Worm (Caenorhabditis elegans) whole organism, L2 larva: ENCODE data around the gene glrx-5.

Source experiments
- ama-1 ChIP-seq: fragments of 150-350 bp; optimal IDR thresholded peaks from 2 replicates; lab custom pipeline; 2018; ENCODE audit warnings: inconsistent platforms
- blmp-1 ChIP-seq: sonication (generic microtip); optimal IDR thresholded peaks from 2 replicates; lab custom pipeline; 2017; ENCODE audit warnings: missing genetic modification characterization, mild to moderate bottlenecking, missing compliant biosample characterization, antibody characterized with exemption, moderate library complexity; ENCODE audit not compliant: insufficient read depth
- egl-27 ChIP-seq: sonication (generic microtip); optimal IDR thresholded peaks from 3 replicates; lab custom pipeline; 2017; ENCODE audit warnings: missing biosample characterization, missing genetic modification reagents, missing genetic modification characterization
- elt-1 ChIP-seq: fragments of 150-350 bp; optimal IDR thresholded peaks from 2 replicates; lab custom pipeline; 2014; ENCODE audit warnings: missing biosample characterization, missing genetic modification characterization
- elt-3 ChIP-seq: sonication (generic microtip); optimal IDR thresholded peaks from 2 replicates; lab custom pipeline; 2017; ENCODE audit warnings: missing biosample characterization, missing genetic modification characterization
- lin-11 ChIP-seq: fragments of 150-350 bp; sonication (generic microtip); optimal IDR thresholded peaks from 2 replicates; lab custom pipeline; 2014; ENCODE audit warnings: missing biosample characterization, missing genetic modification characterization, inconsistent platforms, mixed read lengths
- lsy-2 ChIP-seq, 2 experiments: fragments of 150-350 bp in 1 of 2; sonication (generic microtip) in 1 of 2; optimal IDR thresholded peaks; 2 replicates each; lab custom pipeline; 2014 to 2017; ENCODE audit warnings: missing biosample characterization in 2 of 2, missing genetic modification characterization in 2 of 2
- mab-5 ChIP-seq: fragments of 150-350 bp; optimal IDR thresholded peaks from 2 replicates; lab custom pipeline; 2014; ENCODE audit warnings: missing biosample characterization, missing genetic modification characterization
- mbf-1 ChIP-seq: sonication (generic microtip); optimal IDR thresholded peaks from 2 replicates; lab custom pipeline; 2017; ENCODE audit warnings: missing biosample characterization, missing genetic modification characterization
- unc-62 ChIP-seq: fragments of 150-350 bp; optimal IDR thresholded peaks from 2 replicates; lab custom pipeline; 2014; ENCODE audit warnings: missing biosample characterization, missing genetic modification reagents, missing genetic modification characterization
- zag-1 ChIP-seq: fragments of 150-350 bp; optimal IDR thresholded peaks from 2 replicates; lab custom pipeline; 2014; ENCODE audit warnings: missing biosample characterization, missing genetic modification characterization

ce11 chrIII:12372080-12373065, 1.3 kb downstream of the glrx-5 start:
- TF ChIP-seq lin-11, result no peak
- no peak for TF ChIP-seq egl-27
- TF ChIP-seq mab-5, result no peak
- TF ChIP-seq blmp-1, result no peak
- TF ChIP-seq elt-3, result no peak
- no peak for TF ChIP-seq lsy-2 (tag; optimal IDR thresholded peaks at IDR 0.05; lab: Kevin White, UChicago)
- no peak for TF ChIP-seq unc-62
- no peak for TF ChIP-seq zag-1
- no peak for TF ChIP-seq mbf-1 (tag; lab: Kevin White, UChicago)
- no peak for TF ChIP-seq elt-1 (tag; lab: Kevin White, UChicago)
- no peak for TF ChIP-seq ama-1 (lab: Kevin White, UChicago)
